Fruit fly (Drosophila melanogaster): ENCODE results near the gene CG12974.

CG12974 gene

DNA sequence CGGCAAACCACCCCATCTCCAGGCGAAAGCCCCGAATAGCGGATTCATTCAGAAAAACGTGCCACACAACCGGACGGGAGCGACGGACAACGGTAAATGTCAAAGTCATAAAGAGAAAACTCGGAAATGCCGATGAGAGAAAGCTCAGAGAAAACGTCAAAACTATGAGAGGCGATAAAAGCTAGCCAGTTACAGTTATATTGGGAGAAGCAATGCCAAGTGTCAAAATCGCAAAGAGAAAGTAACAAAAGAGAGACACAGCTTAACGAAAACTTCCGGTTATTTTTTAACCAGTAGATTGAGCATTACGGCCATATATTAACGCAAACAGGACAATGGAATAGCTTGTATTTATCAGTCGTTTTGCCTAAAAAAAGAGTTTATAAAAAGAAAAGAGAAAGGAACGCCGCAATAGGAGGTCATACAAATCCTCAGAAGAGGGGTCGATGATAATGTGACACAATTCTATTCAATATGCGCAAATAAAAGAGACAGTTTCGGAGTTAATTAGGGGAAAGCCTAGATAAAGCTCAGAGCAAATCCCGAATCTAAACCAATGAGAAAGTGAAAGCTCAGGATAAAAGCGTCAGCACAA is 33.6 kb upstream of the CG12974 start:
- TF ChIP-seq CG31627 (GFP tag; optimal IDR thresholded peaks at IDR 0.05) (no peak), achi (GFP tag; optimal IDR thresholded peaks at IDR 0.05) (peak; percentile 47)

dm6 chr3L:21318474-21318873 is 32.7 kb upstream of the CG12974 start, which contains the start of gene Rab26:
Rab26 (plus strand) TSS chr3L:21318774.
- TF ChIP-seq CG16779 (tag; optimal IDR thresholded peaks at IDR 0.05): no peak
- TF ChIP-seq Smox (GFP tag; optimal IDR thresholded peaks at IDR 0.05): no peak
- TF ChIP-seq pdm3 (GFP tag; optimal IDR thresholded peaks at IDR 0.05): no peak
- no peak for TF ChIP-seq Hr4 (GFP tag; optimal IDR thresholded peaks at IDR 0.05)
- TF ChIP-seq CG11762 (GFP tag; optimal IDR thresholded peaks at IDR 0.05; ENCODE audit: insufficient read depth): no peak
- TF ChIP-seq fkh (GFP tag; optimal IDR thresholded peaks at IDR 0.05): no peak
- TF ChIP-seq dac (GFP tag; optimal IDR thresholded peaks at IDR 0.05): no peak
- TF ChIP-seq Hr39 (GFP tag; optimal IDR thresholded peaks at IDR 0.05): no peak
- TF ChIP-seq Ets96B (tag; optimal IDR thresholded peaks at IDR 0.05): no peak
- no peak for TF ChIP-seq CG10631 (GFP tag; optimal IDR thresholded peaks at IDR 0.05)
- no peak for TF ChIP-seq CG8119 (GFP tag; IDR thresholded peaks at IDR 0.05)
- no peak for TF ChIP-seq CG34406 (GFP tag; optimal IDR thresholded peaks at IDR 0.05)
- TF ChIP-seq topi (GFP tag; optimal IDR thresholded peaks at IDR 0.05): no peak
- TF ChIP-seq Ets21C (GFP tag; optimal IDR thresholded peaks at IDR 0.05): no peak
- TF ChIP-seq Lpt (GFP tag; optimal IDR thresholded peaks at IDR 0.05): no peak
- TF ChIP-seq esn (GFP tag; optimal IDR thresholded peaks at IDR 0.05): no peak
- no peak for TF ChIP-seq eg (GFP tag; IDR thresholded peaks at IDR 0.05)
- TF ChIP-seq net (GFP tag; optimal IDR thresholded peaks at IDR 0.05): no peak

dm6 chr3L:21317416-21318259 is 31.9 kb upstream of the CG12974 start, which contains the start of gene Pc:
Pc (minus strand) TSS chr3L:21318020.
- no peak for TF ChIP-seq eg (GFP tag; IDR thresholded peaks at IDR 0.05)
- TF ChIP-seq CG3919 (GFP tag; optimal IDR thresholded peaks at IDR 0.05): no peak
- TF ChIP-seq vri (GFP tag; optimal IDR thresholded peaks at IDR 0.05): no peak
- no peak for TF ChIP-seq fd85E (GFP tag; optimal IDR thresholded peaks at IDR 0.05)
- TF ChIP-seq Smox (GFP tag; optimal IDR thresholded peaks at IDR 0.05): no peak
- TF ChIP-seq Blimp-1 (GFP tag; optimal IDR thresholded peaks at IDR 0.05): no peak
- no peak for TF ChIP-seq Hr39 (GFP tag; optimal IDR thresholded peaks at IDR 0.05)
- TF ChIP-seq Sox14 (GFP tag; optimal IDR thresholded peaks at IDR 0.05): peak; percentile 57
- no peak for TF ChIP-seq CG32006 (GFP tag; optimal IDR thresholded peaks at IDR 0.05)
- no peak for TF ChIP-seq Hr38 (GFP tag; optimal IDR thresholded peaks at IDR 0.05)
- TF ChIP-seq fkh (GFP tag; optimal IDR thresholded peaks at IDR 0.05): peak; percentile 24
- no peak for TF ChIP-seq CG11294 (GFP tag; IDR thresholded peaks at IDR 0.05)
- peak; percentile 39 for TF ChIP-seq Eip78C (GFP tag)
- TF ChIP-seq Eip75B (GFP tag; optimal IDR thresholded peaks at IDR 0.05): no peak
- TF ChIP-seq CG15336 (GFP tag; IDR thresholded peaks at IDR 0.05): no peak
- no peak for TF ChIP-seq CG34406 (GFP tag; optimal IDR thresholded peaks at IDR 0.05)
- peak; percentile 13 for TF ChIP-seq CG3032 (tag; optimal IDR thresholded peaks at IDR 0.05)

- TF ChIP-seq Sox14 (GFP tag; optimal IDR thresholded peaks at IDR 0.05) (peak; percentile 99), Hr4 (GFP tag; optimal IDR thresholded peaks at IDR 0.05) (peak; percentile 99), CG6854 (GFP tag; optimal IDR thresholded peaks at IDR 0.05) (peak; percentile 99), CG15336 (GFP tag; IDR thresholded peaks at IDR 0.05) (peak; percentile 99), net (GFP tag; optimal IDR thresholded peaks at IDR 0.05) (peak; percentile 100), Blimp-1 (GFP tag; optimal IDR thresholded peaks at IDR 0.05) (peak; percentile 97), CG8632 (GFP tag; optimal IDR thresholded peaks at IDR 0.05) (peak; percentile 99), salr (GFP tag; optimal IDR thresholded peaks at IDR 0.05) (peak; percentile 99), CG31627 (GFP tag; optimal IDR thresholded peaks at IDR 0.05) (peak; percentile 99), CG11902 (GFP tag; optimal IDR thresholded peaks at IDR 0.05) (peak; percentile 95), lz (GFP tag; optimal IDR thresholded peaks at IDR 0.05) (peak; percentile 99), OdsH (GFP tag; optimal IDR thresholded peaks at IDR 0.05) (peak; percentile 99), CG1621 (tag; optimal IDR thresholded peaks at IDR 0.05) (peak; percentile 99), eg (GFP tag; IDR thresholded peaks at IDR 0.05) (peak; percentile 99), Sox15 (GFP tag; optimal IDR thresholded peaks at IDR 0.05) (peak; percentile 97), Hr38 (GFP tag; optimal IDR thresholded peaks at IDR 0.05) (peak; percentile 78), cyc (GFP tag; optimal IDR thresholded peaks at IDR 0.05) (peak; percentile 99), CG34406 (GFP tag; optimal IDR thresholded peaks at IDR 0.05) (peak; percentile 100), Ets21C (GFP tag; optimal IDR thresholded peaks at IDR 0.05) (peak; percentile 98), fd85E (GFP tag; optimal IDR thresholded peaks at IDR 0.05) (peak; percentile 97), vri (GFP tag; optimal IDR thresholded peaks at IDR 0.05) (peak; percentile 99), acj6 (GFP tag; optimal IDR thresholded peaks at IDR 0.05) (peak; percentile 99), Sox102F (GFP tag; optimal IDR thresholded peaks at IDR 0.05) (peak; percentile 100), Smox (GFP tag; optimal IDR thresholded peaks at IDR 0.05) (peak; percentile 99)
Observed at dm6 chr3L:21304400-21304799, 18.6 kb upstream of the CG12974 start, which contains the start of the genes CG11309 and CG7632. CG11309 (minus strand) TSS chr3L:21304658. CG7632 (plus strand) TSS chr3L:21304697.

Data from whole organism, prepupa.